Worm (Caenorhabditis elegans) whole organism, late embryonic: ENCODE data around the gene mab-3.

Source experiments
- C08G9.2 ChIP-seq: sonication (generic microtip); optimal IDR thresholded peaks from 2 replicates; lab custom pipeline; 2016; ENCODE audit warnings: mild to moderate bottlenecking, missing genetic modification characterization, moderate library complexity, missing compliant biosample characterization
- C38D4.7 ChIP-seq: fragments of 200-800 bp; sonication (Bioruptor generic); optimal IDR thresholded peaks from 2 replicates; lab custom pipeline; 2018; ENCODE audit warnings: mild to moderate bottlenecking, missing genetic modification characterization, moderate library complexity, missing compliant biosample characterization
- F13H6.1 ChIP-seq: sonication (generic microtip); optimal IDR thresholded peaks from 2 replicates; lab custom pipeline; 2016; ENCODE audit warnings: missing genetic modification characterization, missing compliant biosample characterization
- K09A11.1 ChIP-seq: sonication (generic microtip); optimal IDR thresholded peaks from 2 replicates; lab custom pipeline; 2017; ENCODE audit warnings: antibody characterized with exemption, mild to moderate bottlenecking, missing genetic modification characterization, missing compliant biosample characterization; ENCODE audit not compliant: insufficient read depth
- T23F11.4 ChIP-seq: fragments of 200-800 bp; sonication (Bioruptor generic); optimal IDR thresholded peaks from 2 replicates; lab custom pipeline; 2018; ENCODE audit warnings: mild to moderate bottlenecking, missing genetic modification characterization, missing compliant biosample characterization
- ahr-1 ChIP-seq: sonication (generic microtip); optimal IDR thresholded peaks from 2 replicates; lab custom pipeline; 2016; ENCODE audit warnings: missing genetic modification characterization, missing compliant biosample characterization
- ceh-14 ChIP-seq: sonication (generic microtip); optimal IDR thresholded peaks from 2 replicates; lab custom pipeline; 2016; ENCODE audit warnings: missing genotype, missing genetic modification characterization, missing compliant biosample characterization
- ceh-2 ChIP-seq: sonication (generic microtip); optimal IDR thresholded peaks from 2 replicates; lab custom pipeline; 2016; ENCODE audit warnings: missing genotype, missing genetic modification characterization, missing compliant biosample characterization
- ceh-30 ChIP-seq: fragments of 150-350 bp; optimal IDR thresholded peaks from 2 replicates; lab custom pipeline; 2014; ENCODE audit warnings: missing biosample characterization, missing genetic modification characterization
- ceh-31 ChIP-seq: sonication (generic microtip); optimal IDR thresholded peaks from 2 replicates; lab custom pipeline; 2016; ENCODE audit warnings: missing genetic modification characterization, missing compliant biosample characterization
- ceh-34 ChIP-seq: sonication (generic microtip); optimal IDR thresholded peaks from 2 replicates; lab custom pipeline; 2016; ENCODE audit warnings: mild to moderate bottlenecking, missing genetic modification characterization, missing compliant biosample characterization
- ceh-45 ChIP-seq: fragments of 200-800 bp; sonication (Bioruptor generic); IDR thresholded peaks from 2 replicates; pipeline ENCODE4 v1.3.6; 2022; ENCODE audit warnings: missing genetic modification reagents, missing genetic modification characterization, missing compliant biosample characterization
- ceh-48 ChIP-seq: sonication (generic microtip); optimal IDR thresholded peaks from 2 replicates; lab custom pipeline; 2016; ENCODE audit warnings: missing genetic modification characterization, inconsistent platforms, missing compliant biosample characterization
- che-1 ChIP-seq: sonication (generic microtip); optimal IDR thresholded peaks from 2 replicates; lab custom pipeline; 2016; ENCODE audit warnings: mild to moderate bottlenecking, missing genetic modification characterization, missing compliant biosample characterization
- dve-1 ChIP-seq: sonication (generic microtip); optimal IDR thresholded peaks from 2 replicates; lab custom pipeline; 2017; ENCODE audit warnings: antibody characterized with exemption, mild to moderate bottlenecking, missing genetic modification characterization, missing compliant biosample characterization
- elt-2 ChIP-seq: sonication (generic microtip); optimal IDR thresholded peaks from 2 replicates; lab custom pipeline; 2016; ENCODE audit warnings: missing genetic modification reagents, missing genetic modification characterization, missing compliant biosample characterization
- elt-4 ChIP-seq: sonication (generic microtip); optimal IDR thresholded peaks from 2 replicates; lab custom pipeline; 2016; ENCODE audit warnings: missing genetic modification characterization, missing compliant biosample characterization
- ets-4 ChIP-seq: sonication (generic microtip); optimal IDR thresholded peaks from 2 replicates; lab custom pipeline; 2016; ENCODE audit warnings: missing genetic modification characterization, missing compliant biosample characterization
- fax-1 ChIP-seq: sonication (generic microtip); optimal IDR thresholded peaks from 2 replicates; lab custom pipeline; 2016; ENCODE audit warnings: missing genotype, missing genetic modification characterization, missing compliant biosample characterization
- fkh-10 ChIP-seq: fragments of 150-350 bp; optimal IDR thresholded peaks from 2 replicates; lab custom pipeline; 2014; ENCODE audit warnings: missing biosample characterization, missing genetic modification reagents, missing genetic modification characterization
- gmeb-2 ChIP-seq: sonication (generic microtip); optimal IDR thresholded peaks from 2 replicates; lab custom pipeline; 2016; ENCODE audit warnings: missing genetic modification characterization, inconsistent platforms, missing compliant biosample characterization
- hlh-6 ChIP-seq: sonication (generic microtip); optimal IDR thresholded peaks from 2 replicates; lab custom pipeline; 2016; ENCODE audit warnings: missing genotype, missing genetic modification characterization, missing compliant biosample characterization
- hlh-8 ChIP-seq: sonication (generic microtip); optimal IDR thresholded peaks from 2 replicates; lab custom pipeline; 2016; ENCODE audit warnings: missing genotype, missing genetic modification characterization, missing compliant biosample characterization
- lim-6 ChIP-seq: sonication (generic microtip); optimal IDR thresholded peaks from 2 replicates; lab custom pipeline; 2016; ENCODE audit warnings: missing genetic modification characterization, missing compliant biosample characterization
- lin-11 ChIP-seq: fragments of 200-800 bp; sonication (Bioruptor generic); optimal IDR thresholded peaks from 2 replicates; lab custom pipeline; 2018; ENCODE audit warnings: mild to moderate bottlenecking, missing genetic modification characterization, missing compliant biosample characterization
- madf-2 ChIP-seq: sonication (generic microtip); optimal IDR thresholded peaks from 2 replicates; lab custom pipeline; 2017; ENCODE audit warnings: missing genetic modification characterization, missing compliant biosample characterization
- mec-3 ChIP-seq: sonication (generic microtip); optimal IDR thresholded peaks from 2 replicates; lab custom pipeline; 2016; ENCODE audit warnings: borderline replicate concordance, missing genetic modification characterization, missing compliant biosample characterization
- nfya-1 ChIP-seq: sonication (generic microtip); optimal IDR thresholded peaks from 2 replicates; lab custom pipeline; 2017; ENCODE audit warnings: missing genetic modification characterization, mild to moderate bottlenecking, missing compliant biosample characterization, antibody characterized with exemption, moderate library complexity
- nhr-11 ChIP-seq: fragments of 150-350 bp; optimal IDR thresholded peaks from 2 replicates; lab custom pipeline; 2014; ENCODE audit warnings: missing biosample characterization, missing genetic modification characterization
- nhr-232 ChIP-seq: sonication (generic microtip); optimal IDR thresholded peaks from 2 replicates; lab custom pipeline; 2016; ENCODE audit warnings: missing genetic modification characterization, missing compliant biosample characterization
- odd-2 ChIP-seq: sonication (generic microtip); optimal IDR thresholded peaks from 2 replicates; lab custom pipeline; 2017; ENCODE audit warnings: antibody characterized with exemption, mild to moderate bottlenecking, missing genetic modification characterization, missing compliant biosample characterization
- pax-1 ChIP-seq: fragments of 150-350 bp; optimal IDR thresholded peaks from 2 replicates; lab custom pipeline; 2014; ENCODE audit warnings: missing biosample characterization, missing genetic modification characterization
- pha-2 ChIP-seq: sonication (generic microtip); optimal IDR thresholded peaks from 2 replicates; lab custom pipeline; 2017; ENCODE audit warnings: mild to moderate bottlenecking, missing genetic modification characterization, missing compliant biosample characterization
- pha-4 ChIP-seq: fragments of 150-350 bp; optimal IDR thresholded peaks from 2 replicates; lab custom pipeline; 2018; ENCODE audit warnings: missing biosample characterization, missing genetic modification reagents, missing genetic modification characterization
- pros-1 ChIP-seq: fragments of 150-350 bp; optimal IDR thresholded peaks from 2 replicates; lab custom pipeline; 2014; ENCODE audit warnings: missing biosample characterization, missing genetic modification reagents, missing genetic modification characterization
- ref-2 ChIP-seq: sonication (generic microtip); optimal IDR thresholded peaks from 2 replicates; lab custom pipeline; 2016; ENCODE audit warnings: missing genetic modification characterization, missing compliant biosample characterization
- sox-2 ChIP-seq: fragments of 200-800 bp; sonication (Bioruptor generic); IDR thresholded peaks from 2 replicates; pipeline ENCODE4 v1.3.6; 2022; ENCODE audit warnings: missing genetic modification reagents, missing genetic modification characterization, missing compliant biosample characterization
- syd-9 ChIP-seq: sonication (generic microtip); optimal IDR thresholded peaks from 2 replicates; lab custom pipeline; 2016; ENCODE audit warnings: mild to moderate bottlenecking, missing genetic modification characterization, moderate library complexity, missing compliant biosample characterization
- tbx-2 ChIP-seq: sonication (generic microtip); optimal IDR thresholded peaks from 2 replicates; lab custom pipeline; 2016; ENCODE audit warnings: missing genetic modification characterization, missing compliant biosample characterization
- ttx-3 ChIP-seq: sonication (generic microtip); optimal IDR thresholded peaks from 2 replicates; lab custom pipeline; 2016; ENCODE audit warnings: missing genetic modification reagents, missing genetic modification characterization, missing compliant biosample characterization
- unc-3 ChIP-seq, 2 experiments: fragments of 200-800 bp in 1 of 2; sonication (Bioruptor generic) in 1 of 2; sonication (generic microtip) in 1 of 2; conservative IDR thresholded peaks in 1 of 2; optimal IDR thresholded peaks in 1 of 2; 2 replicates each; pipeline versions ENCODE4 v1.3.6 to Lab custom; 2016 to 2022; ENCODE audit warnings: missing compliant biosample characterization in 2 of 2, missing genetic modification characterization in 2 of 2, missing genetic modification reagents in 1 of 2
- unc-42 ChIP-seq: sonication (generic microtip); optimal IDR thresholded peaks from 2 replicates; lab custom pipeline; 2016; ENCODE audit warnings: missing genotype, missing genetic modification characterization, missing compliant biosample characterization
- zip-5 ChIP-seq: sonication (generic microtip); optimal IDR thresholded peaks from 2 replicates; lab custom pipeline; 2016; ENCODE audit warnings: missing genetic modification characterization, missing compliant biosample characterization
- ztf-16 ChIP-seq: sonication (generic microtip); optimal IDR thresholded peaks from 2 replicates; lab custom pipeline; 2017; ENCODE audit warnings: missing genetic modification characterization, missing compliant biosample characterization

mab-3 gene

ce11 chrII:9716417-9717039, 15.4 kb upstream of the mab-3 start, which contains the start of gene wee-1.3:
Gene wee-1.3, minus strand, starts transcription at chrII:9716467.
- no peak for TF ChIP-seq ceh-48 (tag; lab: Kevin White, UChicago)
- TF ChIP-seq unc-3 (GFP tag; conservative IDR thresholded peaks at IDR 0.05; lab: Robert Waterston, UW) = no peak
- no peak for TF ChIP-seq unc-3 (tag; optimal IDR thresholded peaks at IDR 0.05; lab: Kevin White, UChicago)
- TF ChIP-seq elt-4 (tag; lab: Kevin White, UChicago) = no peak
- no peak for TF ChIP-seq ahr-1 (tag; lab: Kevin White, UChicago)
- TF ChIP-seq K09A11.1 (tag; lab: Kevin White, UChicago) = no peak
- peak; percentile 59 for TF ChIP-seq nfya-1 (tag; lab: Kevin White, UChicago)
- no peak for TF ChIP-seq nhr-232
- TF ChIP-seq pha-2 (tag; lab: Kevin White, UChicago) = no peak
- no peak for TF ChIP-seq hlh-8 (tag; lab: Kevin White, UChicago)
- TF ChIP-seq fkh-10 (GFP tag; lab: Kevin White, UChicago) = no peak
- peak; percentile 28 for TF ChIP-seq ztf-16 (tag; lab: Kevin White, UChicago)
- TF ChIP-seq lim-6 (tag; lab: Kevin White, UChicago) = no peak
- no peak for TF ChIP-seq che-1 (tag; lab: Kevin White, UChicago)
- TF ChIP-seq gmeb-2 (tag; lab: Kevin White, UChicago) = no peak
- TF ChIP-seq syd-9 (tag; lab: Kevin White, UChicago) = no peak
- TF ChIP-seq T23F11.4 (GFP tag; lab: Kevin White, UChicago) = no peak
- no peak for TF ChIP-seq pros-1 (tag; lab: Kevin White, UChicago)
- peak; percentile 53 for TF ChIP-seq unc-42 (tag; lab: Kevin White, UChicago)
- no peak for TF ChIP-seq mec-3 (tag; lab: Kevin White, UChicago)
- TF ChIP-seq pax-1 (tag; lab: Kevin White, UChicago) = peak; percentile 5
- no peak for TF ChIP-seq odd-2 (tag; lab: Kevin White, UChicago)
- TF ChIP-seq ceh-34 = peak; percentile 64
- no peak for TF ChIP-seq ceh-45 (GFP tag; lab: Robert Waterston, UW)
- peak; percentile 35 for TF ChIP-seq nhr-11
- peak; percentile 10 for TF ChIP-seq ceh-2 (tag; lab: Kevin White, UChicago)
- TF ChIP-seq C38D4.7 = no peak
- no peak for TF ChIP-seq ttx-3 (tag; lab: Kevin White, UChicago)
- no peak for TF ChIP-seq hlh-6
- no peak for TF ChIP-seq lin-11
- no peak for TF ChIP-seq pha-4 (tag; lab: Kevin White, UChicago)
- no peak for TF ChIP-seq ets-4 (tag; lab: Kevin White, UChicago)
- TF ChIP-seq F13H6.1 (tag; lab: Kevin White, UChicago) = no peak
- peak; percentile 18 for TF ChIP-seq tbx-2 (tag; lab: Kevin White, UChicago)
- peak; percentile 53 for TF ChIP-seq ref-2 (tag; lab: Kevin White, UChicago)
- TF ChIP-seq fax-1 (tag; lab: Kevin White, UChicago) = no peak
- TF ChIP-seq elt-2 (tag; lab: Kevin White, UChicago) = peak; percentile 37
- no peak for TF ChIP-seq madf-2
- peak; percentile 18 for TF ChIP-seq ceh-30 (tag; lab: Kevin White, UChicago)
- peak; percentile 24 for TF ChIP-seq ceh-14
- TF ChIP-seq C08G9.2 = peak; percentile 20
- peak; percentile 22 for TF ChIP-seq dve-1 (tag; lab: Kevin White, UChicago)
- TF ChIP-seq ceh-31 (tag; lab: Kevin White, UChicago) = peak; percentile 54
- no peak for TF ChIP-seq zip-5 (tag; lab: Kevin White, UChicago)
- TF ChIP-seq sox-2 (GFP tag; lab: Robert Waterston, UW) = 0 out of 2 replicates have a peak, but pooled peaks have one; percentile 15
